Worm (Caenorhabditis elegans) whole organism, dauer: ENCODE results near the gene F49E12.7.

ENCODE experiments used
- unc-62 ChIP-seq: sonication (generic microtip); optimal IDR thresholded peaks from 2 replicates; lab custom pipeline; 2017; ENCODE audit warnings: missing biosample characterization, missing genetic modification reagents, missing genetic modification characterization

Gene F49E12.7

ce11 chrII:8385561-8385960, 10.4 kb downstream of the F49E12.7 start:
- no peak for TF ChIP-seq unc-62 (GFP tag; lab: Kevin White, UChicago)

ce11 chrII:8384344-8384743, 11.6 kb downstream of the F49E12.7 start:
- no peak for TF ChIP-seq unc-62 (GFP tag; lab: Kevin White, UChicago)

ce11 chrII:8382880-8383279, 13.1 kb downstream of the F49E12.7 start:
- no peak for TF ChIP-seq unc-62 (GFP tag; lab: Kevin White, UChicago)

- TF ChIP-seq unc-62 (GFP tag; lab: Kevin White, UChicago), result no peak
These were observed 14.7 kb downstream of the F49E12.7 start, which contains the start of gene F49E12.12 for ce11 chrII:8381197-8381596. Gene F49E12.12 (plus strand): TSS chrII:8381497.

ce11 chrII:8380188-8380587, 15.8 kb downstream of the F49E12.7 start:
- TF ChIP-seq unc-62 (GFP tag; lab: Kevin White, UChicago), result no peak

ce11 chrII:8377722-8378121, 18.2 kb downstream of the F49E12.7 start:
- TF ChIP-seq unc-62 (GFP tag; lab: Kevin White, UChicago), result no peak

- TF ChIP-seq unc-62 (GFP tag; lab: Kevin White, UChicago), result no peak
These were observed 25.7 kb downstream of the F49E12.7 start for ce11 chrII:8370194-8370593.

ce11 chrII:8369059-8369458, 26.9 kb downstream of the F49E12.7 start, which contains the start of gene amt-3:
Gene amt-3 (minus strand): TSS chrII:8369159.
- no peak for TF ChIP-seq unc-62 (GFP tag; lab: Kevin White, UChicago)

ce11 chrII:8360453-8360852, 35.5 kb downstream of the F49E12.7 start, which contains the start of gene M195.2:
Gene M195.2 (plus strand): TSS chrII:8360753.
- no peak for TF ChIP-seq unc-62 (GFP tag; lab: Kevin White, UChicago)

- no peak for TF ChIP-seq unc-62 (GFP tag; lab: Kevin White, UChicago)
These were observed 36.6 kb downstream of the F49E12.7 start, which contains the start of gene col-77 for ce11 chrII:8359350-8359749. Gene col-77 (minus strand): TSS chrII:8359381.

ce11 chrII:8358466-8358865, 37.5 kb downstream of the F49E12.7 start:
- no peak for TF ChIP-seq unc-62 (GFP tag; lab: Kevin White, UChicago)

ce11 chrII:8354233-8354750, 41.6 kb downstream of the F49E12.7 start, which contains the start of gene C26D10.6:
Gene C26D10.6 (minus strand): TSS chrII:8354700.
- no peak for TF ChIP-seq unc-62 (GFP tag; lab: Kevin White, UChicago)

- TF ChIP-seq unc-62 (GFP tag; lab: Kevin White, UChicago), result no peak
These were observed 42.7 kb downstream of the F49E12.7 start for ce11 chrII:8353288-8353687.

- no peak for TF ChIP-seq unc-62 (GFP tag; lab: Kevin White, UChicago)
These were observed 49.6 kb downstream of the F49E12.7 start, which contains the start of gene eff-1 for ce11 chrII:8346384-8346783. Gene eff-1 (plus strand): TSS chrII:8346684.

ce11 chrII:8345613-8346012, 50.3 kb downstream of the F49E12.7 start:
- no peak for TF ChIP-seq unc-62 (GFP tag; lab: Kevin White, UChicago)
